Fruit fly (Drosophila melanogaster): ENCODE data around the gene CG18213.

DNA sequence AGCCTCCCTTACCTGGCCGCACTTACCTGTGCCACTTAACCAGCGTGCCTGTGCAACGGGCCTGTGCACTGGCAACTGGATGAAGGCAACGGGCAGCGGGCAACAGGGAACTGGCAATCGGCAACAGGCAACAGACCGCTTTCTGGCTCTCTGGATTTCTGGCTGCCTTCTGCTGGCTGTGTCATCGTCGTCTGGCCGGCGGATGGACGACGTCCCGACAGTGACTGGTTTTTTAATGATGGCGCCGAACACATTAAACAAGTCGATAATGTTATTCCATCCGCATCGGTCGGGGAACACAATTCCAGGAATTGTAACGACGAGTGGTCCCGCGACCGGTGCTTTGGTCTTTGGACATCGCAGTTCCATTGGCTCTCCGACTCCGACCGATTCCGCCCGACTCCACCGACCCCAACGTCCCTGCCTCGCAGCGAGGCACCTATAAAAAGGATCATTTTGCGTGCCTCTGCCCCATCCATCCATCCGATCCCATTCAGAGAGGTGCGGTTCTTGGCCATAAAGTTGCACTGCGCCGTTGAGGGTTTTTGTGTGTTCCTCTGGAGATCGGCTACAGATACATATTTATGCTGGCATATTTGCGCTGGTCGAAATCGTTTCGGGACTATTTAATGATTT lies 21.9 kb upstream of the CG18213 start:
- TF ChIP-seq cyc (GFP tag; optimal IDR thresholded peaks at IDR 0.05) (no peak), CG8119 (GFP tag; IDR thresholded peaks at IDR 0.05) (no peak), CG31627 (GFP tag; optimal IDR thresholded peaks at IDR 0.05) (no peak), eg (GFP tag; IDR thresholded peaks at IDR 0.05) (0 out of 3 replicates have a peak, but pooled peaks have one; percentile 18), CG34406 (GFP tag; optimal IDR thresholded peaks at IDR 0.05) (no peak), esn (GFP tag; optimal IDR thresholded peaks at IDR 0.05) (no peak), CG3032 (tag; optimal IDR thresholded peaks at IDR 0.05) (no peak), fkh (GFP tag; optimal IDR thresholded peaks at IDR 0.05) (no peak), topi (GFP tag; optimal IDR thresholded peaks at IDR 0.05) (no peak), CG6854 (GFP tag; optimal IDR thresholded peaks at IDR 0.05) (peak; percentile 64), CG10631 (GFP tag; optimal IDR thresholded peaks at IDR 0.05) (no peak), CG16779 (tag; optimal IDR thresholded peaks at IDR 0.05) (no peak), Hr4 (GFP tag; optimal IDR thresholded peaks at IDR 0.05) (no peak), CG6276 (GFP tag; optimal IDR thresholded peaks at IDR 0.05) (no peak)
